Worm (Caenorhabditis elegans) whole organism, mixed stage, embryonic: Measurements from ENCODE around the gene Y48E1C.4.

ENCODE experiments used
- M03D4.4 ChIP-seq: sonication (generic microtip); optimal IDR thresholded peaks from 2 replicates; lab custom pipeline; 2017; ENCODE audit warnings: mild to moderate bottlenecking, missing genetic modification characterization, missing compliant biosample characterization
- blmp-1 ChIP-seq: fragments of 150-350 bp; optimal IDR thresholded peaks from 2 replicates; lab custom pipeline; 2014; ENCODE audit warnings: missing biosample characterization, missing genetic modification characterization
- ceh-43 ChIP-seq: fragments of 200-800 bp; sonication (Bioruptor generic); optimal IDR thresholded peaks from 2 replicates; lab custom pipeline; 2018; ENCODE audit warnings: mild to moderate bottlenecking, missing genetic modification characterization, moderate library complexity, missing compliant biosample characterization
- elt-3 ChIP-seq: fragments of 150-350 bp; optimal IDR thresholded peaks from 2 replicates; lab custom pipeline; 2014; ENCODE audit warnings: missing biosample characterization, missing genetic modification characterization
- nhr-237 ChIP-seq: fragments of 150-350 bp; optimal IDR thresholded peaks from 2 replicates; lab custom pipeline; 2014; ENCODE audit warnings: missing biosample characterization, missing genetic modification characterization
- nhr-28 ChIP-seq: fragments of 150-350 bp; optimal IDR thresholded peaks from 2 replicates; lab custom pipeline; 2014; ENCODE audit warnings: missing biosample characterization, missing genetic modification characterization
- nhr-76 ChIP-seq: sonication (generic microtip); optimal IDR thresholded peaks from 2 replicates; lab custom pipeline; 2017; ENCODE audit warnings: missing biosample characterization, missing genetic modification characterization
- pha-4 ChIP-seq: fragments of 150-350 bp; optimal IDR thresholded peaks from 2 replicates; lab custom pipeline; 2018; ENCODE audit warnings: missing biosample characterization, missing genetic modification reagents, missing genetic modification characterization
- unc-120 ChIP-seq: sonication (generic microtip); optimal IDR thresholded peaks from 2 replicates; lab custom pipeline; 2017; ENCODE audit warnings: missing genetic modification characterization, missing compliant biosample characterization; ENCODE audit not compliant: poor library complexity, severe bottlenecking
- unc-39 ChIP-seq: fragments of 150-350 bp; optimal IDR thresholded peaks from 2 replicates; lab custom pipeline; 2014; ENCODE audit warnings: missing biosample characterization, missing genetic modification characterization
- unc-62 ChIP-seq: fragments of 150-350 bp; optimal IDR thresholded peaks from 2 replicates; lab custom pipeline; 2014; ENCODE audit warnings: missing biosample characterization, missing genetic modification reagents, missing genetic modification characterization

DNA sequence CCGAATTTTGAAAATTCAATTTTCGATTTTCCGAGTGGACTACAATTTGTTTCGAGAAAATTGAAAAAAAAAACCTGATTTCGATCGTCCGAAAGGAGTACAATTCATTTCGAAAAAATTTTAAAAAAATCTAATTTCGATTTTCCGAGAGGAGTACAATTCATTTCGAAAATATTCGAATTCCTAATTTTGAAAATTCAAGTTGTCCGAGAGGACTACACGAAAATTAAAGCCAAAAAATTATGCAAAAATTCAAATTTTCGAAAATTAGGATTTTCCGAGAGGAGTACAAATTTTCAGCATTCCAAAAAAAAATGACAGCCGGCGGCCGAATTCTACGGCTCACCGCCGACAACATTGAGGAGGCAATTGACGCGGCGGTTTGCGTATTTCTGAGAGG lies 24.3 kb downstream of the Y48E1C.4 start, which contains the start of gene Y48C3A.18:
- TF ChIP-seq unc-120 (tag; lab: Kevin White, UChicago) (no peak), unc-62 (GFP tag; lab: Kevin White, UChicago) (no peak), pha-4 (tag; lab: Kevin White, UChicago) (no peak), blmp-1 (tag; lab: Kevin White, UChicago) (no peak), elt-3 (tag; lab: Kevin White, UChicago) (no peak), nhr-76 (tag; lab: Kevin White, UChicago) (no peak), ceh-43 (GFP tag; lab: Kevin White, UChicago) (no peak), nhr-28 (tag; lab: Kevin White, UChicago) (no peak), unc-39 (tag; lab: Kevin White, UChicago) (no peak), nhr-237 (no peak), M03D4.4 (tag; lab: Kevin White, UChicago) (no peak)
